Worm (Caenorhabditis elegans) whole organism, young adult: ENCODE results near the gene F55G11.6.

Experiments
- egl-44 ChIP-seq: fragments of 200-800 bp; sonication (Bioruptor generic); IDR thresholded peaks from 2 replicates; pipeline ENCODE4 v1.3.6; 2022; ENCODE audit warnings: missing genetic modification reagents, missing genetic modification characterization, missing compliant biosample characterization
- lin-54 ChIP-seq: fragments of 200-800 bp; sonication (Bioruptor generic); optimal IDR thresholded peaks from 2 replicates; lab custom pipeline; 2018; ENCODE audit warnings: mild to moderate bottlenecking, missing genetic modification characterization, missing compliant biosample characterization
- nhr-90 ChIP-seq: sonication (generic microtip); optimal IDR thresholded peaks from 2 replicates; lab custom pipeline; 2016; ENCODE audit warnings: missing genotype, mild to moderate bottlenecking, missing genetic modification characterization, missing compliant biosample characterization

ce11 chrIV:13008405-13009208, 50.8 kb downstream of the F55G11.6 start, which contains the start of gene mbk-2:
- no peak for TF ChIP-seq egl-44 (GFP tag; lab: Robert Waterston, UW)
- TF ChIP-seq lin-54: no peak
- TF ChIP-seq nhr-90 (tag; lab: Kevin White, UChicago): no peak
